Fruit fly (Drosophila melanogaster): ENCODE measurements around the gene chico.

The chico gene

DNA sequence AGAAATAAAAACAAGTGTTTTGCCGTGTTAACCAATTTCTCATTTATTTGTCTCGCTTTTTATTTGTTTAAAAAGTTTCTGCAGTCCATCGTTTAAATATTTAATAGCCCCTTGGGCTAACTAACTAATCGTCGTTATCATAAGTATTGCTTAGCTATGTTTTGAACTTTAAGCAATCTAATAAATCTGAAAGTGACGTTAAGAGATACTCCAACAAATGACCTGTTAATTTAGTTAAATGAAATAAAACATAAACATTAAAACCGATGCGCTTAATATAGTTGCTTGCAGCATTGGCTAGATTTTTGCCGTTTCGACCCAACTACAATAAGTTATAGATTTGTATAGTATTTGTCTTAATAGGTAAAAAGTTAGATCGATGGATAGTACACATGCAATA, 14.9 kb upstream of the chico start:
- no peak for TF ChIP-seq noc (tag; optimal IDR thresholded peaks at IDR 0.05)

DNA sequence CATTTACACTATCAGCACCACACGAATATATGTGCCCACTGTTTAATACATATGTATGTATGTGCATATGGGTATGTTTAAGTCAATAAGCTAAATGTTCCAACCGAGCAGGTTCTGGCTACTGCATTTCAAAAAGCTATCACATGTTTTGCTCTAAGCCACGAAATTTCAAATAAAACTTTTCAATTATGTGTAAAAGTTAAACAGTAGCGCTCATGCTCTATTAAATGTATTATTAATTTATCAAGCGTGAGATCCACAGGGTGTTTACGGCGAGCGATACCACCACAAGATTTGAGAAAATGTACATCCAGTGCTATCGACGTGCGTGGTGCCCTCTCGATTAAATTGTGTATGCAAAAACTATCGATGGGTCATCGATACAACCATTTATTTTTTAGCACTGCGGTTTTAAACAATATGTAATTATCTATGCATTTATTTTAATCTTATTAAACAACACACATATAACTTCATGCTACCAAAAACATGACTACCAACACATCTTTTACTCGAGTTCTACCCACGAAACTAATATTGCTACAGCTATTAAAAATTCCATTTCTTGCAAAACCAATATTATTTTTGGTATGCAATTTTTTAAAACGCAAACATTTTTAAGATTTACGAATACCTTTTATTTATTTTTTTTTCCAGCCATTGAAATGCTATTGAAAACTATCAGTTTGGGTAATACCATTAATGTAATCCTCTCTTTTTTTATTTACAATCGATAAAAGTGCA, 14.0 kb upstream of the chico start, which contains the start of gene Pten:
Gene Pten, minus strand, starts transcription at position 300 of the 744 bp plus-strand sequence.
- no peak for TF ChIP-seq noc (tag; optimal IDR thresholded peaks at IDR 0.05)

DNA sequence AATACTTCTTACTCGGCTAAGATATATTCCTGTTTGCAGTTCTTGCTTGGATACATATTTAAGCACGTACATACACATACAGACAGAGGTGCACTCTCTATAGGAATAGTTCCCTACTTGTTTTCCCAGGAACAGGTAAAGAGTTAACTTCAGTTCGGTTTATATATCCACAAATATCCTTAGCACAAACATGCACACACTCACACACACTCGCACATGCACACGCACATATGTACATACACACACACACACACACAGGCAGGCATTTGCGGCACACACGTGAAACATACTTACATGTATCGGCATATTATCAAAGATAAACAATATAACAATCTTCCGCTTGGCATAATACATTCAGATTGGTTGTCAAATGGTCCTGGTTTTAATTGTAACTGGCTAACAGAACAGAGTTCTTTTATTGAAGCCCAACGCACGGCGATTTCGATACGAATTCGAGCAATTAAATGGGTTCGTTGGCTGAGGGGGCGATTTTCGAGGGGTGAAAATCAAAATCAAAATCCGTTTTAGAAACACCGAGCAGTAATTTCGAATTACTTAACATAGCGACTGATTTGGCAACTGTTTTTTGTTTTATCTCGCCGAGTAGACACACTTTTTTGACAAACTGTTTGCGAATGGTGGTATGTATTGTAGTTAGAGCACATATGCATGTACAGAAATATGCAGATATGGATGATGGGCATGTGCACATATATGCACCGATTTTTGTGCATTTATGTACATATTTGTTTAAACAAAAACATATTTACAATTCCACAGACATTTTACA, 13.3 kb upstream of the chico start:
- no peak for TF ChIP-seq noc (tag; optimal IDR thresholded peaks at IDR 0.05)

DNA sequence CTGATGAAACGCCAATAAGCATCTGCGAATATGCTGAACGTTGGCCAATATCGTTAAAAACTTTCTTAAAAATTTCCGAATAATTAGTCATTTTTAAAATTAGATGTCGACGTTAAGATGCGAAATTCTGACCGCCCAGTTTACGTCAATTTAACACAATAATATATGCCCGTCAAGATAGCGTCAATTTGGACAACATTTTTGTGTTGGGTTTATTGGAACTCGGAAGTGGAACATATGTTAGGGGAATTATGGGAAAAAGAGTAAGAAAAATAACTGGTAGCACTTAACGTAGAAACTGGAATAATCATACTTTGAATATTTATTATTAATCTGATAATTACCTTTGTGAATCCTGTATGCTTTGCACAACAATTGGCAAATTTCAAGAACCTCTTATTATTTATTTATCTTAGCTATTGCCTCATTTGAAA, 8.9 kb upstream of the chico start, which contains the start of gene CG5676:
Gene CG5676, minus strand, starts transcription at position 167 of the 434 bp plus-strand sequence.
- no peak for TF ChIP-seq noc (tag; optimal IDR thresholded peaks at IDR 0.05)

dm6 chr2L:10251592-10251991, 4.7 kb upstream of the chico start, which contains the start of gene Ror:
Ror (plus strand) TSS chr2L:10251843.
- TF ChIP-seq noc (tag; optimal IDR thresholded peaks at IDR 0.05): no peak

DNA sequence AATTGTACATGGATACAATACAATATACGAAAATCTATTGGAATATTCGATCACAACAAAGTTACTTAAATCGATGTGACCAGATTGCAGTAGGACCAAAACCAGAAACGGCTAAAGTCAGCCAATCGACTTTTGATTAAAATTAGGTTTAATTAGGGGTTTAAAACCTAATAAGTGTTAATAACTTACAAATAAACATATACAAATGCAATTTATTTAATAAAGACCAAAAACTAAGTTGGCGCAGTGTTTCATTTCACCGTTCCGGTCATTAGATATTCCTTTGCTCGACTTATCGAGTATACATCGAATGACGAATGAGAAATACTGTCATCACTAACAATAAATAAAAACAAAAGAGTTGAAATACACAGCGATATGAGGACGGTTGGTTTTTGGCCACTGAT, 3.6 kb upstream of the chico start, which contains the start of the genes bsk and CG31717:
Gene bsk, minus strand, starts transcription at position 61 of the 407 bp plus-strand sequence.
Gene CG31717, plus strand, starts transcription at position 297 of the 407 bp plus-strand sequence.
- TF ChIP-seq noc (tag; optimal IDR thresholded peaks at IDR 0.05): no peak

- TF ChIP-seq noc (tag; optimal IDR thresholded peaks at IDR 0.05): no peak
Observed at dm6 chr2L:10249655-10250202, 2.9 kb upstream of the chico start.

- no peak for TF ChIP-seq noc (tag; optimal IDR thresholded peaks at IDR 0.05)
Observed at dm6 chr2L:10238726-10239652, 7.9 kb downstream of the chico start, which contains the start of gene me31B. me31B (plus strand) TSS chr2L:10239341.

DNA sequence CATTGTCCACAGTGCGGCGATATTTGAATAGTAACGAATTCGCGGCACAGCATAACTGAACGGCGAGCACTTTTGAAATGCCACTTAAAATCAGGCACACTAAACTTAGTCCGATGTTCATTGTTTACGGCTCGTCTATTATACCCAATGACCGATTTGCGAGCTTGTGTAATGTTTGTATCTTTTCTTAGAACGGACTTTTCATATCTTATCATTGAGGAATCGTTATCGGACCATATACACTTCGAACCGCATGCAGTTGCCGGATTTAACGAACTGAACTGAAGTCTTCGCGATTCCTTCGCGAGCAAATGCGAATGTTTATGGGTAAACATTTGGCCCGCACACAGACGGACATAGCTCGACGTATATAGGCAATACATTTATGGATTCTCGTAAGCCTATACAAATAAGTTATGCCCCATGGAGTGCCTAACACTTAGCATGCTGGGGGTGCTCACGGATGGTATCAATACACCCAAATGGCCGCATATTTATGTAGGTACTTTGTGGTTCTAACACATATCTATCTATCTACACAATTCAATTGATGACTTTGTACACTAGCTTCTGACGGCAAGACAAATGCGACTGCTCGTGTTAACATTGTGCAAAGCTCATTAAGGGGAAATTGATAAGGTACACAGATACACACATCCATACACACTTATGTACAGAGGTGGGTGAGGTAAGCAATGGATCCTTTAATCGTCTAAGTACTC, 9.0 kb downstream of the chico start, which contains the start of gene mthl15:
Gene mthl15, minus strand, starts transcription at position 593 of the 722 bp plus-strand sequence.
- TF ChIP-seq noc (tag; optimal IDR thresholded peaks at IDR 0.05): no peak

dm6 chr2L:10232827-10233226, 14.1 kb downstream of the chico start:
- no peak for TF ChIP-seq noc (tag; optimal IDR thresholded peaks at IDR 0.05)

- TF ChIP-seq noc (tag; optimal IDR thresholded peaks at IDR 0.05): no peak
Observed at dm6 chr2L:10232152-10232816, 14.6 kb downstream of the chico start, which contains the start of gene eEF1delta. eEF1delta (plus strand) TSS chr2L:10232507.

DNA sequence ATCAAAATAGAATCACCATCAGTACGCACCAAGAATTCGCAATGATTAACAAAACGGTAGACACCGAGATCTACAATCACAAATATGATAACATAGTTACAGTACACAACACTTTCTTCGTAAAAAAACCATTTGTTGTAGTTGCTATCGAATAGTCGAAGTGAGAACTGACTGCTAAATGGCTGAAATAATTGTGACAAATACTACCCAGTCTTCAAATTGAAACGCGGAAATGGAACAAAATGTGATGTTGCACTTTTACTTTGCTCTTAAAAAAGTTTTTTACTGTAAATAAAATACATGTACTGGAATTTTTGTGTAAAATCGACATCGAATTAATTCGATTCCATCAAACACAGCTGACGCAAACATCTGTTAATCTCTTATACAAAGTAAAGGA, 15.4 kb downstream of the chico start, which contains the start of gene ova:
Gene ova, minus strand, starts transcription at position 183 of the 400 bp plus-strand sequence.
- TF ChIP-seq noc (tag; optimal IDR thresholded peaks at IDR 0.05): no peak

DNA sequence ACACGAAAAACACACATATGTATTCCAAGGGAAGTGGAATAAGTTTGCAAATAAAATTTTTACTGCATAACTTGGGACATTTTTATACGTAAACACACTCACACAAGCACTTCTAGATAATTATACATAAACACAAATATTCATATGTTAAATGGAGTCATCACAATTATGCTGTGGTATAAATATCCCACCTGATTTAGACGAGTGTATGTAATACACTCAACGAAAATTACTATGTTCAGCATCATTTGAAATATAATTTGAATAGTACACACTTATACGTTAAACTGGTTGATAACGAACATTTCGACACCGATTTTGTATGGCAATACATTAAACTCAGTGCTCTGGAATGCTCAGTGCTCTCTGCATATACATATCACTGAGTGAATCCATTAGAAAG, 15.8 kb downstream of the chico start:
- TF ChIP-seq noc (tag; optimal IDR thresholded peaks at IDR 0.05): no peak

DNA sequence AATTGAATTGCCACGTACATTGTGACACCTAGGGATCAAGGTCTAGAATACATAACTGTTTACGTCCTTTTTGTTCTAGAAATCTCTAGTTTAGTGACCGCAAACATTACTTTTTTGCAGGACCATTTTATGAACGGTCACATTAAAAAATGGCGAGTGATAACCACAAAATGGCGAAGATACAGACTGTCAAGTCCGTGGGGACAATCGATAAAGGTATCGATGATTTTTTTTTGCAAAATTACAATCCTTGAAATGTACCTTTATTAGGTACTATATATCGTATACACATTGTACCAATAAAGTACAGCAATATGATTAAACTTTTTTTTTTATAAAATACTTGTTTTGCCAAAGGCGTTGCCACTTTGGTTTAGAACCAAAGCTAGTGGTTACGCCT, 16.4 kb downstream of the chico start:
- TF ChIP-seq noc (tag; optimal IDR thresholded peaks at IDR 0.05): no peak
